Worm (Caenorhabditis elegans) whole organism, L1 larva: Measurements from ENCODE around the gene ugt-54.

Source experiments
- aly-2 ChIP-seq: fragments of 150-350 bp; optimal IDR thresholded peaks from 2 replicates; lab custom pipeline; 2014; ENCODE audit warnings: missing biosample characterization, missing genetic modification characterization
- elt-2 ChIP-seq: sonication (generic microtip); optimal IDR thresholded peaks from 2 replicates; lab custom pipeline; 2016; ENCODE audit warnings: missing genetic modification characterization, mild to moderate bottlenecking, inconsistent platforms, missing compliant biosample characterization, missing genetic modification reagents
- jun-1 ChIP-seq: fragments of 150-350 bp; optimal IDR thresholded peaks from 2 replicates; lab custom pipeline; 2014; ENCODE audit warnings: missing biosample characterization, missing genetic modification reagents, missing genetic modification characterization
- nhr-85 ChIP-seq: sonication (generic microtip); peaks from one replicate; lab custom pipeline; 2016; ENCODE audit warnings: missing genetic modification characterization, inconsistent platforms, missing compliant biosample characterization
- snpc-4 ChIP-seq: fragments of 150-350 bp; optimal IDR thresholded peaks from 2 replicates; lab custom pipeline; 2014; ENCODE audit warnings: missing biosample characterization, missing genetic modification characterization
- sptf-1 ChIP-seq: fragments of 150-350 bp; optimal IDR thresholded peaks from 2 replicates; lab custom pipeline; 2014; ENCODE audit warnings: missing biosample characterization, missing genetic modification characterization
- zag-1 ChIP-seq: fragments of 150-350 bp; optimal IDR thresholded peaks from 2 replicates; lab custom pipeline; 2014; ENCODE audit warnings: missing biosample characterization, missing genetic modification characterization

DNA sequence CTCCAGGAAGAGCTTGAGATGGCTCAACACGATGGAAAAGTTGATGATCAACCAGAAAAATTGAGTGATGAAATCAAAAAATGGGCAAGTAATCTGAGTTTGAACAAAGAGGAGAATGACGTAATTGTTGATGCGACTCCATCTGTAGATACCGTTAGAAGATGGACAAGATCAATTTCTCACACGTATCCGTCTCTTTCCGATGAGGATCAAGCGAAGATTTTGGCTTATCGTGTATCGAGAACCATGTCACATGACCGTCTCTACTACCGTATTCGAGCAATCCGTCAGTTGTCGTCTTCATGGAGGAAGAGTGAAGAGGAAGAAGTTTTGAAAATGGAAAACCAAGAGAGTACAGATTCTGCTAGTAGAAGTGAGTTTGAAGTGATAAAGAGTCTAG lies 43.4 kb upstream of the ugt-54 start:
- TF ChIP-seq aly-2 (tag; lab: Kevin White, UChicago) (no peak), zag-1 (tag; lab: Kevin White, UChicago) (no peak), snpc-4 (no peak), jun-1 (tag; lab: Kevin White, UChicago) (no peak), elt-2 (tag; lab: Kevin White, UChicago) (no peak), sptf-1 (no peak), nhr-85 (tag; lab: Kevin White, UChicago) (no peak)
